Worm (Caenorhabditis elegans): ENCODE data around the gene nlp-78.

ce11 chrII:9170048-9170447 is 34.1 kb downstream of the nlp-78 start:
- TF ChIP-seq ztf-11 (tag; optimal IDR thresholded peaks at IDR 0.05) (no peak), nhr-12 (tag; optimal IDR thresholded peaks at IDR 0.05) (no peak), lin-13 (GFP tag; optimal IDR thresholded peaks at IDR 0.05) (no peak), mdl-1 (tag; optimal IDR thresholded peaks at IDR 0.05) (no peak), lin-39 (tag; optimal IDR thresholded peaks at IDR 0.05) (no peak)
